Worm (Caenorhabditis elegans) whole organism, mixed stage, embryonic: ENCODE measurements around the gene ama-1.

Source experiments
- M03D4.4 ChIP-seq: sonication (generic microtip); optimal IDR thresholded peaks from 2 replicates; lab custom pipeline; 2017; ENCODE audit warnings: mild to moderate bottlenecking, missing genetic modification characterization, missing compliant biosample characterization
- bed-3 ChIP-seq: fragments of 200-800 bp; sonication (Bioruptor generic); optimal IDR thresholded peaks from 3 replicates; lab custom pipeline; 2018; ENCODE audit warnings: mild to moderate bottlenecking, missing genetic modification characterization, moderate library complexity, missing compliant biosample characterization
- blmp-1 ChIP-seq: fragments of 150-350 bp; optimal IDR thresholded peaks from 2 replicates; lab custom pipeline; 2014; ENCODE audit warnings: missing biosample characterization, missing genetic modification characterization
- ceh-43 ChIP-seq: fragments of 200-800 bp; sonication (Bioruptor generic); optimal IDR thresholded peaks from 2 replicates; lab custom pipeline; 2018; ENCODE audit warnings: mild to moderate bottlenecking, missing genetic modification characterization, moderate library complexity, missing compliant biosample characterization
- ceh-83 ChIP-seq: fragments of 200-800 bp; sonication (Bioruptor generic); optimal IDR thresholded peaks from 2 replicates; lab custom pipeline; 2018; ENCODE audit warnings: mild to moderate bottlenecking, missing genetic modification characterization, missing compliant biosample characterization
- ces-1 ChIP-seq: fragments of 150-350 bp; optimal IDR thresholded peaks from 2 replicates; lab custom pipeline; 2014; ENCODE audit warnings: missing biosample characterization, missing genetic modification reagents, missing genetic modification characterization
- cnd-1 ChIP-seq: fragments of 200-800 bp; sonication (Bioruptor generic); optimal IDR thresholded peaks from 2 replicates; lab custom pipeline; 2018; ENCODE audit warnings: mild to moderate bottlenecking, missing genetic modification characterization, missing compliant biosample characterization
- drap-1 ChIP-seq: fragments of 200-800 bp; sonication (Bioruptor generic); optimal IDR thresholded peaks from 3 replicates; lab custom pipeline; 2018; ENCODE audit warnings: mild to moderate bottlenecking, missing genetic modification characterization, missing compliant biosample characterization
- elt-1 ChIP-seq: sonication (generic microtip); optimal IDR thresholded peaks from 2 replicates; lab custom pipeline; 2017; ENCODE audit warnings: missing genetic modification characterization, mild to moderate bottlenecking, missing compliant biosample characterization, antibody characterized with exemption, moderate library complexity, borderline replicate concordance; ENCODE audit not compliant: insufficient read depth
- flh-1 ChIP-seq: fragments of 200-800 bp; sonication (Bioruptor generic); optimal IDR thresholded peaks from 2 replicates; lab custom pipeline; 2018; ENCODE audit warnings: mild to moderate bottlenecking, missing genetic modification characterization, moderate library complexity, missing compliant biosample characterization
- ham-2 ChIP-seq: fragments of 200-800 bp; sonication (Bioruptor generic); optimal IDR thresholded peaks from 2 replicates; lab custom pipeline; 2018; ENCODE audit warnings: mild to moderate bottlenecking, missing genetic modification characterization, missing compliant biosample characterization
- hlh-1 ChIP-seq: fragments of 150-350 bp; optimal IDR thresholded peaks from 2 replicates; lab custom pipeline; 2014; ENCODE audit warnings: missing biosample characterization, missing genetic modification reagents, missing genetic modification characterization
- lin-13 ChIP-seq: fragments of 150-350 bp; optimal IDR thresholded peaks from 2 replicates; lab custom pipeline; 2014; ENCODE audit warnings: missing biosample characterization, missing genetic modification characterization
- lsy-2 ChIP-seq: fragments of 150-350 bp; optimal IDR thresholded peaks from 2 replicates; lab custom pipeline; 2014; ENCODE audit warnings: missing biosample characterization, missing genetic modification characterization
- mab-5 ChIP-seq: fragments of 150-350 bp; optimal IDR thresholded peaks from 2 replicates; lab custom pipeline; 2014; ENCODE audit warnings: missing biosample characterization, missing genetic modification characterization
- mep-1 ChIP-seq: fragments of 150-350 bp; optimal IDR thresholded peaks from 2 replicates; lab custom pipeline; 2017; ENCODE audit warnings: missing biosample characterization, missing genetic modification reagents, missing genetic modification characterization, inconsistent platforms
- mls-2 ChIP-seq: sonication (generic microtip); optimal IDR thresholded peaks from 2 replicates; lab custom pipeline; 2016; ENCODE audit warnings: mild to moderate bottlenecking, missing genetic modification characterization, moderate library complexity, missing compliant biosample characterization
- nhr-12 ChIP-seq: fragments of 150-350 bp; optimal IDR thresholded peaks from 2 replicates; lab custom pipeline; 2014; ENCODE audit warnings: missing biosample characterization, missing genetic modification characterization
- nhr-237 ChIP-seq: fragments of 150-350 bp; optimal IDR thresholded peaks from 2 replicates; lab custom pipeline; 2014; ENCODE audit warnings: missing biosample characterization, missing genetic modification characterization
- nhr-28 ChIP-seq: fragments of 150-350 bp; optimal IDR thresholded peaks from 2 replicates; lab custom pipeline; 2014; ENCODE audit warnings: missing biosample characterization, missing genetic modification characterization
- nhr-76 ChIP-seq: sonication (generic microtip); optimal IDR thresholded peaks from 2 replicates; lab custom pipeline; 2017; ENCODE audit warnings: missing biosample characterization, missing genetic modification characterization
- pha-4 ChIP-seq: fragments of 150-350 bp; optimal IDR thresholded peaks from 2 replicates; lab custom pipeline; 2018; ENCODE audit warnings: missing biosample characterization, missing genetic modification reagents, missing genetic modification characterization
- sem-2 ChIP-seq: fragments of 200-800 bp; sonication (Bioruptor generic); optimal IDR thresholded peaks from 2 replicates; lab custom pipeline; 2018; ENCODE audit warnings: mild to moderate bottlenecking, missing genetic modification characterization, missing compliant biosample characterization
- tbx-8 ChIP-seq: fragments of 200-800 bp; sonication (Bioruptor generic); optimal IDR thresholded peaks from 2 replicates; lab custom pipeline; 2018; ENCODE audit warnings: mild to moderate bottlenecking, missing genetic modification characterization, moderate library complexity, missing compliant biosample characterization
- unc-39 ChIP-seq: fragments of 150-350 bp; optimal IDR thresholded peaks from 2 replicates; lab custom pipeline; 2014; ENCODE audit warnings: missing biosample characterization, missing genetic modification characterization
- unc-62 ChIP-seq: fragments of 150-350 bp; optimal IDR thresholded peaks from 2 replicates; lab custom pipeline; 2014; ENCODE audit warnings: missing biosample characterization, missing genetic modification reagents, missing genetic modification characterization
- zip-8 ChIP-seq: fragments of 150-350 bp; optimal IDR thresholded peaks from 2 replicates; lab custom pipeline; 2014; ENCODE audit warnings: missing biosample characterization, missing genetic modification characterization
- ztf-11 ChIP-seq: fragments of 150-350 bp; optimal IDR thresholded peaks from 2 replicates; lab custom pipeline; 2014; ENCODE audit warnings: missing biosample characterization, missing genetic modification characterization

The ama-1 gene

DNA sequence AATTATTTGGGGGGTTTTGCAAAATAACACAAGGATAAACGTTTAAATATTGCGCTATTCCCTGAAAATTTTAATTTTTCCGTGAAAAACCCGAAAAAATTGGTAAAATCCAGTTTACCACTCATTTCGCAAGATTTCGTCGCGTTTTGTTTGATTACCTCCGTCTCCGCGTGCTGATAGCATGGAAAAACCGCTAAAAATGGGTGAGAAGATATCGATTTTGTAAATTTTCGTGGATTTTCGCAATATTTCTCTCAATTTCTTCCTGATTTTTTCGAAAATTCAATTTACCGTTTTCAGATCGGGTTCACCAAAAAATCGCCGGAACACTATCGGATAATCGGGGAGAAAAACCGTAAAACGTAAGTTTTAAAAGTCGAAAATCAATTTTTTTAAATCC is at the start of gene ama-1:
Gene ama-1, plus strand, starts transcription at position 301 of the 400 bp plus-strand sequence.
- TF ChIP-seq flh-1 (GFP tag; lab: Kevin White, UChicago), result no peak
- TF ChIP-seq ceh-83 (GFP tag; lab: Kevin White, UChicago), result no peak
- no peak for TF ChIP-seq cnd-1
- no peak for TF ChIP-seq sem-2 (GFP tag; lab: Kevin White, UChicago)
- TF ChIP-seq pha-4 (tag; lab: Kevin White, UChicago), result no peak
- no peak for TF ChIP-seq ztf-11 (tag; lab: Kevin White, UChicago)
- TF ChIP-seq elt-1 (tag; lab: Kevin White, UChicago), result no peak
- no peak for TF ChIP-seq ham-2 (GFP tag; lab: Kevin White, UChicago)
- TF ChIP-seq hlh-1 (tag; lab: Kevin White, UChicago), result no peak
- no peak for TF ChIP-seq mls-2 (tag; lab: Kevin White, UChicago)
- no peak for TF ChIP-seq lin-13
- TF ChIP-seq mep-1 (tag; lab: Kevin White, UChicago), result no peak
- no peak for TF ChIP-seq unc-62
- no peak for TF ChIP-seq nhr-76 (tag; lab: Kevin White, UChicago)
- no peak for TF ChIP-seq ceh-43 (GFP tag; lab: Kevin White, UChicago)
- TF ChIP-seq lsy-2 (tag; lab: Kevin White, UChicago), result no peak
- no peak for TF ChIP-seq nhr-237

- no peak for TF ChIP-seq ham-2 (GFP tag; lab: Kevin White, UChicago)
- TF ChIP-seq zip-8 (tag; lab: Kevin White, UChicago), result peak; percentile 75
Measured at ce11 chrIV:4204275-4204674, 43.6 kb upstream of the ama-1 start, which contains the start of gene pax-2. pax-2 (minus strand) TSS chrIV:4204375.

DNA sequence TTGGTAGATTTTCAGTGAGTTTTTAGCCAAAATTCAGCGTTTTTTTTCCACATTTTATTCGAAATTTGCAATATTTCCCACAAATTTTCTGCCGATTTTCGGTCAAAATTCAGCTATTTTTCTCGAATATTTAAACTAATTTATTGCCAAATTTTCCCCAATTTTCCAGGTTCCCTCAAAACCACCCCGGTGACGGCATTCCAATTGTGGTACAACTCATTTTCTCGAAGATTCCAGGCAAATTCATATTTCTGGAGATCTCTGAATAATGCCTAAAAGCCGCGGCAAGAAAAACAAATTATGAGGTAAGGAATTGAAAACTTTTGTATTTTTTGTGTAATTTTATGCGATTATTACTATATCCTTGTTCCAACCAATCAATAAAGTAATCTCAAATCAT is 40.8 kb upstream of the ama-1 start, which contains the start of gene osgn-1:
Gene osgn-1, plus strand, starts transcription at position 301 of the 400 bp plus-strand sequence.
- TF ChIP-seq tbx-8 (GFP tag; lab: Kevin White, UChicago) (no peak), cnd-1 (no peak), lsy-2 (tag; lab: Kevin White, UChicago) (no peak), mep-1 (tag; lab: Kevin White, UChicago) (no peak), M03D4.4 (tag; lab: Kevin White, UChicago) (no peak), ceh-43 (GFP tag; lab: Kevin White, UChicago) (no peak), nhr-12 (tag; lab: Kevin White, UChicago) (no peak), bed-3 (no peak), flh-1 (GFP tag; lab: Kevin White, UChicago) (no peak), nhr-28 (no peak), unc-39 (tag; lab: Kevin White, UChicago) (no peak), ces-1 (GFP tag; lab: Kevin White, UChicago) (no peak), pha-4 (tag; lab: Kevin White, UChicago) (no peak), nhr-237 (no peak), lin-13 (no peak)

- no peak for TF ChIP-seq bed-3
- no peak for TF ChIP-seq zip-8 (tag; lab: Kevin White, UChicago)
Measured at ce11 chrIV:4209084-4209483, 38.8 kb upstream of the ama-1 start.

- no peak for TF ChIP-seq lin-13
- no peak for TF ChIP-seq mab-5 (tag; lab: Kevin White, UChicago)
- TF ChIP-seq pha-4 (tag; lab: Kevin White, UChicago), result no peak
- no peak for TF ChIP-seq tbx-8 (GFP tag; lab: Kevin White, UChicago)
- TF ChIP-seq ceh-43 (GFP tag; lab: Kevin White, UChicago), result no peak
- TF ChIP-seq bed-3, result no peak
- TF ChIP-seq flh-1 (GFP tag; lab: Kevin White, UChicago), result no peak
- TF ChIP-seq hlh-1 (tag; lab: Kevin White, UChicago), result no peak
- TF ChIP-seq nhr-237, result no peak
- TF ChIP-seq zip-8 (tag; lab: Kevin White, UChicago), result no peak
- TF ChIP-seq drap-1 (GFP tag; lab: Kevin White, UChicago), result no peak
- TF ChIP-seq mep-1 (tag; lab: Kevin White, UChicago), result no peak
- TF ChIP-seq M03D4.4 (tag; lab: Kevin White, UChicago), result no peak
- TF ChIP-seq blmp-1 (tag; lab: Kevin White, UChicago), result no peak
- no peak for TF ChIP-seq unc-62
Measured at ce11 chrIV:4210868-4211267, 37.0 kb upstream of the ama-1 start.

- TF ChIP-seq nhr-237 (no peak), nhr-28 (peak; percentile 32)
Measured at ce11 chrIV:4212733-4213132, 35.1 kb upstream of the ama-1 start.
